Worm (Caenorhabditis elegans) whole organism, L3 larva: Measurements from ENCODE around the gene tam-1.

Source experiments
- ZK546.5 ChIP-seq: sonication (generic microtip); optimal IDR thresholded peaks from 2 replicates; lab custom pipeline; 2017; ENCODE audit warnings: missing biosample characterization, missing genetic modification characterization
- aly-2 ChIP-seq: fragments of 150-350 bp; optimal IDR thresholded peaks from 2 replicates; lab custom pipeline; 2014; ENCODE audit warnings: missing biosample characterization, missing genetic modification characterization
- ceh-16 ChIP-seq: sonication (generic microtip); optimal IDR thresholded peaks from 2 replicates; lab custom pipeline; 2017; ENCODE audit warnings: missing biosample characterization, missing genetic modification characterization
- ceh-28 ChIP-seq: fragments of 150-350 bp; optimal IDR thresholded peaks from 2 replicates; lab custom pipeline; 2014; ENCODE audit warnings: missing biosample characterization, missing genetic modification reagents, missing genetic modification characterization
- ceh-9 ChIP-seq: sonication (generic microtip); optimal IDR thresholded peaks from 2 replicates; lab custom pipeline; 2018; ENCODE audit warnings: missing biosample characterization, missing genetic modification characterization
- egl-27 ChIP-seq: sonication (generic microtip); optimal IDR thresholded peaks from 4 replicates; lab custom pipeline; 2017; ENCODE audit warnings: missing biosample characterization, missing genetic modification reagents, missing genetic modification characterization
- egl-5 ChIP-seq: fragments of 150-350 bp; optimal IDR thresholded peaks from 2 replicates; lab custom pipeline; 2017; ENCODE audit warnings: missing biosample characterization, missing genetic modification reagents, missing genetic modification characterization, inconsistent platforms
- elt-1 ChIP-seq: fragments of 150-350 bp; optimal IDR thresholded peaks from 2 replicates; lab custom pipeline; 2014; ENCODE audit warnings: missing biosample characterization, missing genetic modification characterization
- elt-2 ChIP-seq: sonication (generic microtip); optimal IDR thresholded peaks from 2 replicates; lab custom pipeline; 2016; ENCODE audit warnings: missing genetic modification reagents, mild to moderate bottlenecking, missing genetic modification characterization, missing compliant biosample characterization
- elt-3 ChIP-seq, 3 experiments: fragments of 150-350 bp in 1 of 3; sonication (generic microtip) in 2 of 3; optimal IDR thresholded peaks; 2 replicates in 2 of 3; 4 replicates in 1 of 3; lab custom pipeline; 2014 to 2017; ENCODE audit warnings: missing biosample characterization in 3 of 3, missing genetic modification characterization in 3 of 3
- eor-1 ChIP-seq, 2 experiments: fragments of 150-350 bp; optimal IDR thresholded peaks; 2 replicates each; lab custom pipeline; 2014 to 2018; ENCODE audit warnings: missing biosample characterization in 2 of 2, missing genetic modification characterization in 2 of 2
- fkh-2 ChIP-seq: fragments of 150-350 bp; optimal IDR thresholded peaks from 2 replicates; lab custom pipeline; 2014; ENCODE audit warnings: missing biosample characterization, missing genetic modification reagents, missing genetic modification characterization
- fos-1 ChIP-seq: fragments of 150-350 bp; optimal IDR thresholded peaks from 2 replicates; lab custom pipeline; 2014; ENCODE audit warnings: missing biosample characterization, missing genetic modification characterization
- hmg-11 ChIP-seq: sonication (generic microtip); optimal IDR thresholded peaks from 2 replicates; lab custom pipeline; 2016; ENCODE audit warnings: missing genetic modification characterization, missing compliant biosample characterization
- jun-1 ChIP-seq: fragments of 150-350 bp; optimal IDR thresholded peaks from 2 replicates; lab custom pipeline; 2014; ENCODE audit warnings: missing biosample characterization, missing genetic modification reagents, missing genetic modification characterization
- lin-39 ChIP-seq: fragments of 150-350 bp; optimal IDR thresholded peaks from 2 replicates; lab custom pipeline; 2018; ENCODE audit warnings: missing biosample characterization, missing genetic modification reagents, missing genetic modification characterization
- mdl-1 ChIP-seq: fragments of 150-350 bp; optimal IDR thresholded peaks from 2 replicates; lab custom pipeline; 2014; ENCODE audit warnings: missing biosample characterization, missing genetic modification characterization
- mml-1 ChIP-seq: fragments of 150-350 bp; sonication (generic microtip); optimal IDR thresholded peaks from 3 replicates; lab custom pipeline; 2014; ENCODE audit warnings: missing biosample characterization, missing genetic modification characterization
- nfya-1 ChIP-seq: sonication (generic microtip); optimal IDR thresholded peaks from 2 replicates; lab custom pipeline; 2017; ENCODE audit warnings: missing genetic modification characterization, mild to moderate bottlenecking, missing compliant biosample characterization, antibody characterized with exemption, moderate library complexity; ENCODE audit not compliant: insufficient read depth
- nhr-12 ChIP-seq: fragments of 150-350 bp; optimal IDR thresholded peaks from 2 replicates; lab custom pipeline; 2014; ENCODE audit warnings: missing biosample characterization, missing genetic modification characterization
- nhr-28 ChIP-seq: fragments of 150-350 bp; optimal IDR thresholded peaks from 2 replicates; lab custom pipeline; 2014; ENCODE audit warnings: missing biosample characterization, missing genetic modification characterization
- nhr-43 ChIP-seq: sonication (generic microtip); optimal IDR thresholded peaks from 2 replicates; lab custom pipeline; 2016; ENCODE audit warnings: mild to moderate bottlenecking, missing genetic modification characterization, missing compliant biosample characterization; ENCODE audit not compliant: poor library complexity, severe bottlenecking
- nhr-67 ChIP-seq: fragments of 150-350 bp; optimal IDR thresholded peaks from 2 replicates; lab custom pipeline; 2014; ENCODE audit warnings: missing biosample characterization, missing genetic modification characterization
- nhr-76 ChIP-seq: fragments of 150-350 bp; sonication (generic microtip); optimal IDR thresholded peaks from 5 replicates; lab custom pipeline; 2014; ENCODE audit warnings: missing biosample characterization, missing genetic modification characterization
- nhr-77 ChIP-seq: fragments of 150-350 bp; optimal IDR thresholded peaks from 2 replicates; lab custom pipeline; 2014; ENCODE audit warnings: missing biosample characterization, missing genetic modification characterization
- pha-4 ChIP-seq: fragments of 150-350 bp; optimal IDR thresholded peaks from 2 replicates; lab custom pipeline; 2014; ENCODE audit warnings: missing biosample characterization, missing genetic modification reagents, missing genetic modification characterization
- pqm-1 ChIP-seq: fragments of 150-350 bp; optimal IDR thresholded peaks from 2 replicates; lab custom pipeline; 2017; ENCODE audit warnings: missing biosample characterization, missing genetic modification characterization, inconsistent platforms
- sea-2 ChIP-seq: fragments of 150-350 bp; sonication (generic microtip); optimal IDR thresholded peaks from 4 replicates; lab custom pipeline; 2014; ENCODE audit warnings: missing biosample characterization, missing genetic modification reagents, missing genetic modification characterization
- skn-1 ChIP-seq: fragments of 150-350 bp; optimal IDR thresholded peaks from 2 replicates; lab custom pipeline; 2014; ENCODE audit warnings: missing biosample characterization, missing genetic modification characterization
- snpc-4 ChIP-seq: fragments of 150-350 bp; optimal IDR thresholded peaks from 2 replicates; lab custom pipeline; 2014; ENCODE audit warnings: missing biosample characterization, missing genetic modification characterization
- tbx-2 ChIP-seq: sonication (generic microtip); optimal IDR thresholded peaks from 2 replicates; lab custom pipeline; 2016; ENCODE audit warnings: mild to moderate bottlenecking, missing genetic modification characterization, missing compliant biosample characterization
- unc-39 ChIP-seq: sonication (generic microtip); optimal IDR thresholded peaks from 4 replicates; lab custom pipeline; 2017; ENCODE audit warnings: missing biosample characterization, missing genetic modification characterization
- unc-62 ChIP-seq: fragments of 150-350 bp; sonication (generic microtip); optimal IDR thresholded peaks from 4 replicates; lab custom pipeline; 2014; ENCODE audit warnings: missing biosample characterization, missing genetic modification reagents, missing genetic modification characterization
- ztf-11 ChIP-seq: fragments of 150-350 bp; optimal IDR thresholded peaks from 2 replicates; lab custom pipeline; 2014; ENCODE audit warnings: missing biosample characterization, missing genetic modification characterization

The tam-1 gene

ce11 chrV:4962968-4963367 lies at the start of gene tam-1:
Gene tam-1, minus strand, starts transcription at chrV:4963102.
- TF ChIP-seq hmg-11 (tag; lab: Kevin White, UChicago) (peak; percentile 5), pha-4 (peak; percentile 32), ceh-28 (tag; lab: Kevin White, UChicago) (no peak), nhr-76 (tag; lab: Kevin White, UChicago) (no peak), aly-2 (tag; lab: Kevin White, UChicago) (no peak), eor-1 (tag; optimal IDR thresholded peaks at IDR 0.05; lab: Kevin White, UChicago) (no peak), elt-3 (tag; optimal IDR thresholded peaks at IDR 0.05; lab: Kevin White, UChicago) (no peak), jun-1 (no peak), unc-39 (no peak), nhr-77 (tag; lab: Kevin White, UChicago) (no peak), fkh-2 (tag; lab: Kevin White, UChicago) (no peak), nhr-28 (tag; lab: Kevin White, UChicago) (no peak), fos-1 (no peak), pqm-1 (tag; lab: Kevin White, UChicago) (no peak), nhr-12 (tag; lab: Kevin White, UChicago) (no peak), ZK546.5 (no peak), skn-1 (tag; lab: Kevin White, UChicago) (no peak), elt-1 (no peak), ztf-11 (no peak), nhr-67 (tag; lab: Kevin White, UChicago) (no peak), nfya-1 (no peak), unc-62 (GFP tag; lab: Kevin White, UChicago) (no peak), egl-5 (tag; lab: Kevin White, UChicago) (peak; percentile 75), lin-39 (tag; lab: Kevin White, UChicago) (peak; percentile 11)

- TF ChIP-seq jun-1 (peak; percentile 66), skn-1 (tag; lab: Kevin White, UChicago) (no peak), snpc-4 (no peak), egl-27 (tag; lab: Kevin White, UChicago) (peak; percentile 28), ceh-9 (tag; lab: Kevin White, UChicago) (no peak), pqm-1 (tag; lab: Kevin White, UChicago) (peak; percentile 97), mdl-1 (tag; lab: Kevin White, UChicago) (no peak), ceh-16 (tag; lab: Kevin White, UChicago) (no peak), elt-2 (tag; lab: Kevin White, UChicago) (peak; percentile 80), fos-1 (no peak)
These were observed 49.4 kb upstream of the tam-1 start, which contains the start of gene srr-6 for ce11 chrV:5012193-5012853. Gene srr-6, plus strand, starts transcription at chrV:5012803.

- TF ChIP-seq hmg-11 (tag; lab: Kevin White, UChicago) (no peak), aly-2 (tag; lab: Kevin White, UChicago) (no peak), tbx-2 (no peak), nhr-67 (tag; lab: Kevin White, UChicago) (no peak), pha-4 (no peak), unc-39 (no peak), eor-1 (tag; optimal IDR thresholded peaks at IDR 0.05; lab: Kevin White, UChicago) (no peak), nhr-77 (tag; lab: Kevin White, UChicago) (no peak), pqm-1 (tag; lab: Kevin White, UChicago) (no peak), nhr-43 (tag; lab: Kevin White, UChicago) (no peak), nhr-28 (tag; lab: Kevin White, UChicago) (no peak), fos-1 (no peak), elt-1 (no peak)
These were observed 38.5 kb upstream of the tam-1 start, which contains the start of gene srr-8 for ce11 chrV:5001386-5001785. Gene srr-8, plus strand, starts transcription at chrV:5001686.

DNA sequence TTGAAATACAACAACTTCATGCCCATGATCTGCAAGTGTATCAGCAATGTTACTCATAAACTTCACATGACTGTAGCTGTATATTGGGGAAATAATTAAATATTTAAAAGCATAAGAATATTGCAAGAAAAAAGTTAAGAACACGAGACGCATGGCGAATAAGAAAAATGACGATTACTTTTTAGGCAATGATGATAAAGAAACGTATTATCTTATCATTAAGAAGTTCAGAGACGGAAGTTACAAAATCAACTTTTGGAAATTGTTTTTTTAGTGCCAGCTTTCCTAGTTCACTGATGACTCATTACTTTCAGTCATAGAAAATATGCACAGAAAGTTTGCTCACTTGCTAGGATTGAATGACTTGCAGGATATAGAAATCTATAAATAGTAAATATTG lies 37.5 kb upstream of the tam-1 start, which contains the start of gene ugt-7:
TSS of gene ugt-7 (minus strand) at position 161 of the 400 bp plus-strand sequence.
- TF ChIP-seq pqm-1 (tag; lab: Kevin White, UChicago): peak; percentile 27
- no peak for TF ChIP-seq sea-2 (GFP tag; lab: Kevin White, UChicago)
- no peak for TF ChIP-seq hmg-11 (tag; lab: Kevin White, UChicago)
- no peak for TF ChIP-seq mml-1
- peak; percentile 57 for TF ChIP-seq elt-2 (tag; lab: Kevin White, UChicago)
